Worm (Caenorhabditis elegans): Measurements from ENCODE around the gene ced-11.

DNA sequence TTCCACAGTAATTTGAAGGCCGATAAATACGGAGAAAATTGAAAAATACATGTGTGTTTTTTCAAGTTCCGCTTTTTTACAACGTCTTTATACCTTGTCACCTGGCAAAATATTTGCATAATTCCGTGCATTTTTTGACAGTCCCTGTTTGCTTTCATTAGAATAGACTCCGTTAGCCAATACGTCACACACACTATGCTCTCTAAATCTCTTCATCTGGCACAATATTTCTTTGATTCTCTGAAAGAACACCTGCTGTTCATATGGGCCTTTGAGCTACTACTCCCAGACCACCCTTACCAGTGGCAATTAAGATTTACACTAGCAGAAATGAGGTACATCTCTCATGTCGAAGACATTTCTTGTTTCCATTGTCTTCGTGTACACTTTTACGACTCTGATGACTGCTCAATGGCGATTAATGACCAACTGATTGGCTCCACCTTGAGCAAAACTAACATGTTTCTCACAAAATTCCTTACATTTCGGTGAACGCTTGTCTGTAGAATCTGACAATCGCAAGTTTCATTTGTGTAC lies 974 bp upstream of the ced-11 start, which contains the start of gene grl-11:
- TF ChIP-seq him-1 (tag; optimal IDR thresholded peaks at IDR 0.05) (no peak), W03F9.2 (tag; optimal IDR thresholded peaks at IDR 0.05) (no peak)

Data from whole organism, L4/young adult.